Fruit fly (Drosophila melanogaster) S2 (cell line): Measurements from ENCODE around the gene CG18132.

Experiments used
- CG8478 ChIP-seq: fragments of >200 bp; optimal IDR thresholded peaks from 2 replicates; lab custom pipeline; 2018
- CTCF ChIP-seq, 2 experiments: fragments of >200 bp; optimal IDR thresholded peaks; 2 replicates each; lab custom pipeline; 2018

Gene CG18132

dm6 chr2L:1500312-1500711 lies 17.0 kb downstream of the CG18132 start, which contains the start of gene CG18131:
CG18131 (minus strand) TSS chr2L:1500608.
- no peak for TF ChIP-seq CTCF (optimal IDR thresholded peaks at IDR 0.05; lab: Kevin White, UChicago)
- TF ChIP-seq CG8478 (lab: Kevin White, UChicago) = no peak

- no peak for TF ChIP-seq CG8478 (lab: Kevin White, UChicago)
- no peak for TF ChIP-seq CTCF (optimal IDR thresholded peaks at IDR 0.05; lab: Kevin White, UChicago)
These were observed 18.2 kb downstream of the CG18132 start for dm6 chr2L:1498966-1499554.

dm6 chr2L:1496943-1497342 lies 20.3 kb downstream of the CG18132 start, which contains the start of gene CG31661:
CG31661 (plus strand) TSS chr2L:1497243.
- TF ChIP-seq CG8478 (lab: Kevin White, UChicago) (no peak), CTCF (optimal IDR thresholded peaks at IDR 0.05; lab: Kevin White, UChicago) (no peak)

- TF ChIP-seq CTCF (optimal IDR thresholded peaks at IDR 0.05; lab: Kevin White, UChicago) (no peak), CG8478 (lab: Kevin White, UChicago) (no peak)
These were observed 22.1 kb downstream of the CG18132 start, which contains the start of gene CG31926 for dm6 chr2L:1495160-1495559. CG31926 (plus strand) TSS chr2L:1495460.

dm6 chr2L:1493770-1494169 lies 23.5 kb downstream of the CG18132 start, which contains the start of gene CG33128:
CG33128 (plus strand) TSS chr2L:1494070.
- no peak for TF ChIP-seq CG8478 (lab: Kevin White, UChicago)
- no peak for TF ChIP-seq CTCF (optimal IDR thresholded peaks at IDR 0.05; lab: Kevin White, UChicago)

dm6 chr2L:1491791-1492345 lies 25.4 kb downstream of the CG18132 start, which contains the start of gene CG31928:
CG31928 (plus strand) TSS chr2L:1492295.
- TF ChIP-seq CG8478 (lab: Kevin White, UChicago) (no peak), CTCF (optimal IDR thresholded peaks at IDR 0.05; lab: Kevin White, UChicago) (peak; percentile 84 to 97)

dm6 chr2L:1485975-1486665 lies 31.2 kb downstream of the CG18132 start:
- TF ChIP-seq CTCF (optimal IDR thresholded peaks at IDR 0.05; lab: Kevin White, UChicago) = no peak
- TF ChIP-seq CG8478 (lab: Kevin White, UChicago) = no peak

dm6 chr2L:1478488-1478887 lies 38.8 kb downstream of the CG18132 start:
- TF ChIP-seq CTCF (optimal IDR thresholded peaks at IDR 0.05; lab: Kevin White, UChicago) (no peak), CG8478 (lab: Kevin White, UChicago) (no peak)

- no peak for TF ChIP-seq CTCF (optimal IDR thresholded peaks at IDR 0.05; lab: Kevin White, UChicago)
These were observed 40.3 kb downstream of the CG18132 start for dm6 chr2L:1476872-1477503.

dm6 chr2L:1473427-1473826 lies 43.9 kb downstream of the CG18132 start:
- TF ChIP-seq CG8478 (lab: Kevin White, UChicago) = no peak
- no peak for TF ChIP-seq CTCF (optimal IDR thresholded peaks at IDR 0.05; lab: Kevin White, UChicago)

dm6 chr2L:1470772-1471171 lies 46.5 kb downstream of the CG18132 start:
- TF ChIP-seq CTCF (optimal IDR thresholded peaks at IDR 0.05; lab: Kevin White, UChicago) (no peak), CG8478 (lab: Kevin White, UChicago) (no peak)

dm6 chr2L:1470009-1470408 lies 47.3 kb downstream of the CG18132 start:
- TF ChIP-seq CG8478 (lab: Kevin White, UChicago) (no peak), CTCF (optimal IDR thresholded peaks at IDR 0.05; lab: Kevin White, UChicago) (no peak)
